Fruit fly (Drosophila melanogaster): ENCODE data around the gene CG3939.
A peak's percentile ranks its signal among the peaks of the same experiment; 100 is the strongest.

CG3939 gene

DNA sequence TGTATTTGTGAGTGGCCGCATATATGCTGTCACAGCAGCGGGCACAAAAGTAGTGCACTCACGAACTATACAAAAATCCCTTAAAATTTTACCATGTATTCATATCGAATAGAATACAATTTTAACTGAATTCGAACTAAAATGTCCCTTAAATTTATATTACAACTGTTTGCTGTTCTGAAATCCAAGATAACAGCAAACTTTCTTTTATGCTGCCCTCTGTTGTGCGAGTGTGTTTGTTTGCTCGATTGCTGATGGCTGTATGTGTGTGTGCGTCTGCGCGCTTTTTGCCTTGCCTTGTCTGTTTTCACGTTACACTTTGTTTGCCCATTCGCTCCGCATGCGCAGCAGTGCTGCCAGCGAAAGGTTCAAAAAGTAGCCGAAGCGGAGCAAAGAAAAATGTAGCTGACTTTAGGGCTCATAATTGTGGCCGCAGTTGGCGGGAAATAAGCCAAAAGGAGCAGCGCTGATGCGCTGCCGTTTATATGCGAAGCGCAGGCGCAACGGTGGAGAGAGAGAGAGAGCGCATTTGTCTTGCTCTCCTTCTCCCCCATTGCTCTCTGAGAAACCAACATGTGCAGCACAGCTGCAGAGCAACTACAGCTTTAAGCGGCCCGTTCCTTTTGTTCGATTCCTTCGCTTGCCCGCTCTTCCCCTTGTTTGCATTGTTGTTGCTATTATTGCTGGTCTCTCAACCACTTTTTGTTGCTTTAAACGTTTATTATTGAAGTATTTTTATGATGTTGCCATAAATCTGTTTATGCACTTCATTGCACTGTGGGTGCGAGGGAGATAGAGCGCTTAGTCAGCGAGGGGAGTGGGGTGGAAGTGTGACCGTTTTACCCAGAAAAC lies 12.2 kb upstream of the CG3939 start (continued):
- peak; percentile 92 to 93 for TF ChIP-seq dpn (GFP tag; optimal IDR thresholded peaks at IDR 0.05)
- peak; percentile 92 for TF ChIP-seq Mrtf (GFP tag; IDR thresholded peaks at IDR 0.05)
- TF ChIP-seq CG8388 (GFP tag; optimal IDR thresholded peaks at IDR 0.05): peak; percentile 95
- TF ChIP-seq CG17612 (GFP tag; IDR thresholded peaks at IDR 0.05): peak; percentile 54
- peak; percentile 46 for TF ChIP-seq emc (GFP tag; optimal IDR thresholded peaks at IDR 0.05)
- peak; percentile 82 for TF ChIP-seq Bdp1 (GFP tag; optimal IDR thresholded peaks at IDR 0.05)
- peak; percentile 92 for TF ChIP-seq CG32767 (GFP tag; IDR thresholded peaks at IDR 0.05)
- TF ChIP-seq bab2 (GFP tag; optimal IDR thresholded peaks at IDR 0.05): peak; percentile 91
- TF ChIP-seq CG12155 (GFP tag; optimal IDR thresholded peaks at IDR 0.05): peak; percentile 83
- peak; percentile 93 for TF ChIP-seq CG14710 (tag; optimal IDR thresholded peaks at IDR 0.05)
- peak; percentile 94 for TF ChIP-seq gsb-n (tag; optimal IDR thresholded peaks at IDR 0.05)
- no peak for TF ChIP-seq lov (optimal IDR thresholded peaks at IDR 0.05)
- peak; percentile 89 for TF ChIP-seq lov (GFP tag; IDR thresholded peaks at IDR 0.05)
- TF ChIP-seq Antp (GFP tag; optimal IDR thresholded peaks at IDR 0.05): peak; percentile 90
- TF ChIP-seq abd-A (tag; optimal IDR thresholded peaks at IDR 0.05): peak; percentile 10
- TF ChIP-seq Mes4 (GFP tag; optimal IDR thresholded peaks at IDR 0.05): peak; percentile 93
- peak; percentile 96 for TF ChIP-seq CG18262 (tag; optimal IDR thresholded peaks at IDR 0.05)
- peak; percentile 82 for TF ChIP-seq CG1647 (GFP tag; optimal IDR thresholded peaks at IDR 0.05)
- TF ChIP-seq CoRest (tag; optimal IDR thresholded peaks at IDR 0.05): peak; percentile 94
- peak; percentile 96 for TF ChIP-seq zfh1 (GFP tag; IDR thresholded peaks at IDR 0.05)
- TF ChIP-seq D19A (tag; optimal IDR thresholded peaks at IDR 0.05): peak; percentile 91
- peak; percentile 89 for TF ChIP-seq seq (GFP tag; IDR thresholded peaks at IDR 0.05)
- TF ChIP-seq Nf-YA (GFP tag; IDR thresholded peaks at IDR 0.05): peak; percentile 83
- peak; percentile 90 for TF ChIP-seq CG6254 (GFP tag; optimal IDR thresholded peaks at IDR 0.05)
- TF ChIP-seq Tbp (GFP tag; optimal IDR thresholded peaks at IDR 0.05): peak; percentile 49
- peak; percentile 74 for TF ChIP-seq sr (GFP tag; IDR thresholded peaks at IDR 0.05)
- TF ChIP-seq CG12769 (tag; optimal IDR thresholded peaks at IDR 0.05): no peak
- peak; percentile 87 for TF ChIP-seq btn (GFP tag; optimal IDR thresholded peaks at IDR 0.05)
- TF ChIP-seq croc (GFP tag; conservative IDR thresholded peaks at IDR 0.05): peak; percentile 93
- TF ChIP-seq GATAe (GFP tag; conservative IDR thresholded peaks at IDR 0.05): peak; percentile 31; the same call in 1 of the 2 replicates
- peak; percentile 91 for TF ChIP-seq CG6813 (GFP tag; optimal IDR thresholded peaks at IDR 0.05)
- TF ChIP-seq Sox100B (GFP tag; optimal IDR thresholded peaks at IDR 0.05): peak; percentile 93
- no peak for TF ChIP-seq br (optimal IDR thresholded peaks at IDR 0.05)
- peak; percentile 41; the same call in 1 of the 2 replicates for TF ChIP-seq cas (GFP tag; IDR thresholded peaks at IDR 0.05)
- TF ChIP-seq usp (GFP tag; optimal IDR thresholded peaks at IDR 0.05): no peak
- peak; percentile 94 for TF ChIP-seq CG30403 (GFP tag; optimal IDR thresholded peaks at IDR 0.05)
- TF ChIP-seq CG18476 (GFP tag; optimal IDR thresholded peaks at IDR 0.05): peak; percentile 86
- peak; percentile 94 for TF ChIP-seq sens-2 (GFP tag; IDR thresholded peaks at IDR 0.05)
- peak; percentile 84 for TF ChIP-seq CG4854 (GFP tag; optimal IDR thresholded peaks at IDR 0.05)
- TF ChIP-seq sim (GFP tag; IDR thresholded peaks at IDR 0.05): peak; percentile 85
- peak; percentile 88 for TF ChIP-seq fd64A (GFP tag; optimal IDR thresholded peaks at IDR 0.05)
- TF ChIP-seq CG10321 (GFP tag; IDR thresholded peaks at IDR 0.05): peak; percentile 50; the same call in 1 of the 2 replicates
- TF ChIP-seq CG6272 (GFP tag; IDR thresholded peaks at IDR 0.05): peak; percentile 86
- peak; percentile 71 for TF ChIP-seq HmgD (GFP tag; optimal IDR thresholded peaks at IDR 0.05)
- peak; percentile 90 for TF ChIP-seq tx (GFP tag; optimal IDR thresholded peaks at IDR 0.05)
- TF ChIP-seq CG12219 (GFP tag; optimal IDR thresholded peaks at IDR 0.05): peak; percentile 95
- TF ChIP-seq da (GFP tag; optimal IDR thresholded peaks at IDR 0.05): peak; percentile 65
- peak; percentile 77 for TF ChIP-seq CG43689 (GFP tag; IDR thresholded peaks at IDR 0.05)
- TF ChIP-seq bcd (GFP tag; optimal IDR thresholded peaks at IDR 0.05): peak; percentile 92
- peak; percentile 21 for TF ChIP-seq Elba2 (GFP tag; optimal IDR thresholded peaks at IDR 0.05)
- peak; percentile 77; the same call in 2 of the 3 replicates for TF ChIP-seq CG2889 (GFP tag; IDR thresholded peaks at IDR 0.05)
